Fruit fly (Drosophila melanogaster) S2 (cell line): ENCODE results near the gene CG6040.

Source experiments
- CG8478 ChIP-seq: fragments of >200 bp; optimal IDR thresholded peaks from 2 replicates; lab custom pipeline; 2018
- CTCF ChIP-seq, 2 experiments: fragments of >200 bp; optimal IDR thresholded peaks; 2 replicates each; lab custom pipeline; 2018

CG6040 gene

dm6 chr3R:19070222-19070949, 26.4 kb upstream of the CG6040 start:
- TF ChIP-seq CG8478 (lab: Kevin White, UChicago): no peak
- no peak for TF ChIP-seq CTCF (optimal IDR thresholded peaks at IDR 0.05; lab: Kevin White, UChicago)

- TF ChIP-seq CTCF (optimal IDR thresholded peaks at IDR 0.05; lab: Kevin White, UChicago) (no peak), CG8478 (lab: Kevin White, UChicago) (no peak)
Observed at dm6 chr3R:19071951-19072350, 24.8 kb upstream of the CG6040 start.

- TF ChIP-seq CG8478 (lab: Kevin White, UChicago): no peak
- no peak for TF ChIP-seq CTCF (optimal IDR thresholded peaks at IDR 0.05; lab: Kevin White, UChicago)
Observed at dm6 chr3R:19073002-19073401, 23.8 kb upstream of the CG6040 start.

dm6 chr3R:19074207-19074606, 22.6 kb upstream of the CG6040 start:
- TF ChIP-seq CG8478 (lab: Kevin White, UChicago): no peak
- TF ChIP-seq CTCF (optimal IDR thresholded peaks at IDR 0.05; lab: Kevin White, UChicago): no peak

- no peak for TF ChIP-seq CG8478 (lab: Kevin White, UChicago)
- no peak for TF ChIP-seq CTCF (optimal IDR thresholded peaks at IDR 0.05; lab: Kevin White, UChicago)
Observed at dm6 chr3R:19075135-19075534, 21.6 kb upstream of the CG6040 start.

dm6 chr3R:19077856-19078255, 18.9 kb upstream of the CG6040 start:
- TF ChIP-seq CTCF (optimal IDR thresholded peaks at IDR 0.05; lab: Kevin White, UChicago) (no peak), CG8478 (lab: Kevin White, UChicago) (no peak)

dm6 chr3R:19079140-19079539, 17.6 kb upstream of the CG6040 start:
- TF ChIP-seq CTCF (optimal IDR thresholded peaks at IDR 0.05; lab: Kevin White, UChicago): no peak
- TF ChIP-seq CG8478 (lab: Kevin White, UChicago): no peak

- TF ChIP-seq CG8478 (lab: Kevin White, UChicago) (no peak), CTCF (optimal IDR thresholded peaks at IDR 0.05; lab: Kevin White, UChicago) (no peak)
Observed at dm6 chr3R:19080656-19081364, 16.0 kb upstream of the CG6040 start.

dm6 chr3R:19088962-19089597, 7.7 kb upstream of the CG6040 start:
- TF ChIP-seq CTCF (optimal IDR thresholded peaks at IDR 0.05; lab: Kevin White, UChicago) (no peak), CG8478 (lab: Kevin White, UChicago) (no peak)

- no peak for TF ChIP-seq CG8478 (lab: Kevin White, UChicago)
- no peak for TF ChIP-seq CTCF (optimal IDR thresholded peaks at IDR 0.05; lab: Kevin White, UChicago)
Observed at dm6 chr3R:19090983-19091748, 5.6 kb upstream of the CG6040 start.

dm6 chr3R:19091749-19092264, 5.0 kb upstream of the CG6040 start:
- no peak for TF ChIP-seq CTCF (optimal IDR thresholded peaks at IDR 0.05; lab: Kevin White, UChicago)

dm6 chr3R:19092367-19093126, 4.2 kb upstream of the CG6040 start:
- TF ChIP-seq CG8478 (lab: Kevin White, UChicago): no peak
- no peak for TF ChIP-seq CTCF (optimal IDR thresholded peaks at IDR 0.05; lab: Kevin White, UChicago)

- no peak for TF ChIP-seq CG8478 (lab: Kevin White, UChicago)
- no peak for TF ChIP-seq CTCF (optimal IDR thresholded peaks at IDR 0.05; lab: Kevin White, UChicago)
Observed at dm6 chr3R:19093127-19093812, 3.5 kb upstream of the CG6040 start.
